Worm (Caenorhabditis elegans): ENCODE results near the gene F42A8.1.

- TF ChIP-seq ces-1 (GFP tag; optimal IDR thresholded peaks at IDR 0.05), result no peak
- no peak for TF ChIP-seq nhr-237 (tag; optimal IDR thresholded peaks at IDR 0.05)
- no peak for TF ChIP-seq unc-39 (tag; optimal IDR thresholded peaks at IDR 0.05)
- TF ChIP-seq unc-62 (GFP tag; optimal IDR thresholded peaks at IDR 0.05), result no peak
- TF ChIP-seq nhr-76 (tag; optimal IDR thresholded peaks at IDR 0.05), result no peak
- TF ChIP-seq mls-2 (tag; optimal IDR thresholded peaks at IDR 0.05), result no peak
- TF ChIP-seq snpc-4 (tag; optimal IDR thresholded peaks at IDR 0.05), result no peak
- TF ChIP-seq lin-13 (tag; optimal IDR thresholded peaks at IDR 0.05), result no peak
- no peak for TF ChIP-seq pha-4 (tag; optimal IDR thresholded peaks at IDR 0.05)
- no peak for TF ChIP-seq ztf-11 (tag; optimal IDR thresholded peaks at IDR 0.05)
- no peak for TF ChIP-seq elt-3 (tag; optimal IDR thresholded peaks at IDR 0.05)
- TF ChIP-seq ceh-83 (GFP tag; optimal IDR thresholded peaks at IDR 0.05), result no peak
- TF ChIP-seq flh-1 (GFP tag; optimal IDR thresholded peaks at IDR 0.05), result no peak
- TF ChIP-seq nhr-12 (tag; optimal IDR thresholded peaks at IDR 0.05), result no peak
Observed at ce11 chrII:9358230-9358629, 11.8 kb upstream of the F42A8.1 start, which contains the start of gene mel-11.
